Fruit fly (Drosophila melanogaster) whole organism, prepupa: ENCODE results near the gene Cyp28d1.
A peak's percentile ranks its signal among the peaks of the same experiment; 100 is the strongest.

Experiments used
- Blimp-1 ChIP-seq: fragments of 200-800 bp; sonication (Bioruptor generic); optimal IDR thresholded peaks from 3 replicates; lab custom pipeline; 2017; ENCODE audit warnings: missing biosample characterization, missing genetic modification characterization, mild to moderate bottlenecking, moderate library complexity, missing genetic modification reagents
- CG10631 ChIP-seq: fragments of 200-800 bp; sonication (Bioruptor generic); optimal IDR thresholded peaks from 2 replicates; lab custom pipeline; 2016; ENCODE audit warnings: missing biosample characterization, missing genetic modification characterization
- CG11294 ChIP-seq: fragments of 200-800 bp; sonication (Bioruptor generic); IDR thresholded peaks from 2 replicates; pipeline ENCODE4 v1.3.6; 2022; ENCODE audit warnings: missing biosample characterization, missing genetic modification characterization
- CG11902 ChIP-seq: fragments of 200-800 bp; sonication (Bioruptor generic); optimal IDR thresholded peaks from 3 replicates; lab custom pipeline; 2016; ENCODE audit warnings: missing biosample characterization, missing genetic modification characterization
- CG1621 ChIP-seq: fragments of 200-800 bp; sonication (Bioruptor generic); optimal IDR thresholded peaks from 3 replicates; lab custom pipeline; 2018; ENCODE audit warnings: missing biosample characterization, mild to moderate bottlenecking, missing genetic modification characterization
- CG16779 ChIP-seq: fragments of 200-800 bp; sonication (Bioruptor generic); optimal IDR thresholded peaks from 3 replicates; lab custom pipeline; 2017; ENCODE audit warnings: missing biosample characterization, mild to moderate bottlenecking, missing genetic modification characterization
- CG3032 ChIP-seq: fragments of 200-800 bp; optimal IDR thresholded peaks from 2 replicates; lab custom pipeline; 2019; ENCODE audit warnings: missing biosample characterization, mild to moderate bottlenecking, missing genetic modification characterization, moderate library complexity
- CG31627 ChIP-seq: fragments of 200-800 bp; sonication (Bioruptor generic); optimal IDR thresholded peaks from 3 replicates; lab custom pipeline; 2016; ENCODE audit warnings: missing biosample characterization, missing genetic modification characterization
- CG32006 ChIP-seq: fragments of 200-800 bp; sonication (Bioruptor generic); optimal IDR thresholded peaks from 3 replicates; lab custom pipeline; 2017; ENCODE audit warnings: missing biosample characterization, mild to moderate bottlenecking, missing genetic modification characterization
- CG3919 ChIP-seq: fragments of 200-800 bp; sonication (Bioruptor generic); optimal IDR thresholded peaks from 3 replicates; lab custom pipeline; 2016; ENCODE audit warnings: missing biosample characterization, missing genetic modification characterization
- CG4318 ChIP-seq: fragments of 200-800 bp; sonication (Bioruptor generic); optimal IDR thresholded peaks from 3 replicates; lab custom pipeline; 2017; ENCODE audit warnings: missing biosample characterization, mild to moderate bottlenecking, missing genetic modification characterization
- CG6792 ChIP-seq: fragments of 200-800 bp; sonication (Bioruptor generic); optimal IDR thresholded peaks from 3 replicates; lab custom pipeline; 2016; ENCODE audit warnings: missing biosample characterization, missing genetic modification characterization
- CG6808 ChIP-seq: fragments of 200-800 bp; sonication (Bioruptor generic); optimal IDR thresholded peaks from 3 replicates; lab custom pipeline; 2017; ENCODE audit warnings: missing biosample characterization, missing genetic modification characterization, mild to moderate bottlenecking, moderate library complexity, missing genetic modification reagents
- CG7368 ChIP-seq: fragments of 200-800 bp; sonication (Bioruptor generic); optimal IDR thresholded peaks from 3 replicates; lab custom pipeline; 2016; ENCODE audit warnings: missing biosample characterization, missing genetic modification characterization
- CG8119 ChIP-seq: fragments of 200-800 bp; sonication (Bioruptor generic); IDR thresholded peaks from 3 replicates; pipeline ENCODE4 v1.3.6; 2022; ENCODE audit warnings: missing biosample characterization, missing genetic modification characterization
- CG8319 ChIP-seq: fragments of 200-800 bp; sonication (Bioruptor generic); optimal IDR thresholded peaks from 3 replicates; lab custom pipeline; 2016; ENCODE audit warnings: missing biosample characterization, missing genetic modification characterization
- Eip75B ChIP-seq: fragments of 200-800 bp; sonication (Bioruptor generic); optimal IDR thresholded peaks from 3 replicates; lab custom pipeline; 2016; ENCODE audit warnings: missing biosample characterization, missing genetic modification characterization
- Eip78C ChIP-seq: fragments of 200-800 bp; sonication (Bioruptor generic); peaks from one replicate; lab custom pipeline; 2016; ENCODE audit warnings: missing biosample characterization, missing genetic modification characterization
- Eip93F ChIP-seq: fragments of 200-800 bp; sonication (Bioruptor generic); optimal IDR thresholded peaks from 2 replicates; lab custom pipeline; 2016; ENCODE audit warnings: missing biosample characterization, mild to moderate bottlenecking, missing genetic modification characterization
- Ets21C ChIP-seq: fragments of 200-800 bp; sonication (Bioruptor generic); optimal IDR thresholded peaks from 3 replicates; lab custom pipeline; 2016; ENCODE audit warnings: missing biosample characterization, missing genetic modification characterization
- Hr38 ChIP-seq: sonication (Bioruptor generic); optimal IDR thresholded peaks from 2 replicates; lab custom pipeline; 2016; ENCODE audit warnings: missing biosample characterization, missing genetic modification characterization
- Hr4 ChIP-seq: fragments of 200-800 bp; sonication (Bioruptor generic); optimal IDR thresholded peaks from 3 replicates; lab custom pipeline; 2016; ENCODE audit warnings: missing biosample characterization, missing genetic modification characterization
- Lpt ChIP-seq: fragments of 200-800 bp; sonication (Bioruptor generic); optimal IDR thresholded peaks from 3 replicates; lab custom pipeline; 2016; ENCODE audit warnings: missing biosample characterization, missing genetic modification characterization
- Smox ChIP-seq: fragments of 200-800 bp; sonication (Bioruptor generic); optimal IDR thresholded peaks from 3 replicates; lab custom pipeline; 2016; ENCODE audit warnings: missing biosample characterization, missing genetic modification characterization
- Sox102F ChIP-seq: fragments of 200-800 bp; sonication (Bioruptor generic); optimal IDR thresholded peaks from 2 replicates; lab custom pipeline; 2016; ENCODE audit warnings: missing biosample characterization, mild to moderate bottlenecking, missing genetic modification characterization
- Sox14 ChIP-seq: fragments of 200-800 bp; sonication (Bioruptor generic); optimal IDR thresholded peaks from 3 replicates; lab custom pipeline; 2016; ENCODE audit warnings: missing biosample characterization, missing genetic modification characterization
- acj6 ChIP-seq: fragments of 200-800 bp; sonication (Bioruptor generic); optimal IDR thresholded peaks from 3 replicates; lab custom pipeline; 2016; ENCODE audit warnings: missing biosample characterization, missing genetic modification characterization
- dac ChIP-seq: fragments of 200-800 bp; sonication (Bioruptor generic); optimal IDR thresholded peaks from 2 replicates; lab custom pipeline; 2017; ENCODE audit warnings: missing biosample characterization, mild to moderate bottlenecking, missing genetic modification characterization
- eg ChIP-seq: fragments of 200-800 bp; sonication (Bioruptor generic); IDR thresholded peaks from 3 replicates; pipeline ENCODE4 v1.3.6; 2022; ENCODE audit warnings: missing biosample characterization, missing genetic modification characterization
- fkh ChIP-seq: fragments of 200-800 bp; sonication (Bioruptor generic); optimal IDR thresholded peaks from 3 replicates; lab custom pipeline; 2017; ENCODE audit warnings: missing biosample characterization, mild to moderate bottlenecking, missing genetic modification characterization, moderate library complexity
- spab ChIP-seq: fragments of 200-800 bp; sonication (Bioruptor generic); optimal IDR thresholded peaks from 2 replicates; lab custom pipeline; 2017; ENCODE audit warnings: missing biosample characterization, mild to moderate bottlenecking, missing genetic modification characterization, missing genetic modification reagents
- svp ChIP-seq: fragments of 200-800 bp; sonication (Bioruptor generic); peaks from one replicate; lab custom pipeline; 2016; ENCODE audit warnings: missing biosample characterization, missing genetic modification characterization
- vri ChIP-seq: fragments of 200-800 bp; sonication (Bioruptor generic); optimal IDR thresholded peaks from 3 replicates; lab custom pipeline; 2016; ENCODE audit warnings: missing biosample characterization, mild to moderate bottlenecking, missing genetic modification characterization

Gene Cyp28d1

dm6 chr2L:5210145-5210504 lies at the start of gene Cyp28d1:
Cyp28d1 (plus strand) TSS chr2L:5210460.
- TF ChIP-seq fkh (GFP tag; lab: Kevin White, UChicago) (no peak), CG4318 (GFP tag; lab: Kevin White, UChicago) (no peak), Sox14 (GFP tag; lab: Kevin White, UChicago) (no peak), CG6808 (GFP tag; lab: Kevin White, UChicago) (no peak), Ets21C (GFP tag; lab: Kevin White, UChicago) (no peak), CG31627 (GFP tag; lab: Kevin White, UChicago) (no peak)

dm6 chr2L:5186543-5186942 lies 23.7 kb upstream of the Cyp28d1 start:
- TF ChIP-seq Eip93F (no peak), Eip78C (GFP tag; lab: Kevin White, UChicago) (no peak), Lpt (GFP tag; lab: Kevin White, UChicago) (peak; percentile 59), CG11294 (GFP tag; lab: Robert Waterston, UW) (no peak), spab (no peak), CG8119 (no peak), CG7368 (GFP tag; lab: Kevin White, UChicago) (no peak), Blimp-1 (GFP tag; lab: Kevin White, UChicago) (no peak), CG10631 (GFP tag; lab: Kevin White, UChicago) (no peak), Smox (GFP tag; lab: Kevin White, UChicago) (no peak), svp (GFP tag; lab: Kevin White, UChicago) (peak; percentile 77), acj6 (no peak), Hr4 (GFP tag; lab: Kevin White, UChicago) (no peak)

dm6 chr2L:5195639-5196038 lies 14.6 kb upstream of the Cyp28d1 start:
- TF ChIP-seq CG11902 (GFP tag; lab: Kevin White, UChicago), result no peak
- TF ChIP-seq CG3032 (tag; lab: Kevin White, UChicago), result no peak
- TF ChIP-seq CG8319 (GFP tag; lab: Kevin White, UChicago), result no peak
- no peak for TF ChIP-seq Smox (GFP tag; lab: Kevin White, UChicago)
- TF ChIP-seq eg (GFP tag; lab: Robert Waterston, UW), result no peak
- TF ChIP-seq CG6792, result no peak
- no peak for TF ChIP-seq CG3919 (GFP tag; lab: Kevin White, UChicago)
- no peak for TF ChIP-seq vri (GFP tag; lab: Kevin White, UChicago)
- no peak for TF ChIP-seq Hr4 (GFP tag; lab: Kevin White, UChicago)
- no peak for TF ChIP-seq CG6808 (GFP tag; lab: Kevin White, UChicago)
- TF ChIP-seq Hr38, result no peak

- TF ChIP-seq CG32006 (GFP tag; lab: Kevin White, UChicago) (no peak), Eip75B (no peak), fkh (GFP tag; lab: Kevin White, UChicago) (peak; percentile 91), acj6 (no peak)
Observed at dm6 chr2L:5196684-5197083, 13.6 kb upstream of the Cyp28d1 start.

dm6 chr2L:5197200-5197599 lies 13.1 kb upstream of the Cyp28d1 start:
- TF ChIP-seq acj6 (no peak), svp (GFP tag; lab: Kevin White, UChicago) (peak; percentile 81), CG1621 (no peak), dac (GFP tag; lab: Kevin White, UChicago) (no peak), Eip93F (no peak), Sox102F (no peak), CG16779 (tag; lab: Kevin White, UChicago) (no peak), Blimp-1 (GFP tag; lab: Kevin White, UChicago) (no peak)
